Worm (Caenorhabditis elegans) whole organism, late embryonic: ENCODE data around the gene F41C3.7.

Experiments
- F13H6.1 ChIP-seq: sonication (generic microtip); optimal IDR thresholded peaks from 2 replicates; lab custom pipeline; 2016; ENCODE audit warnings: missing genetic modification characterization, missing compliant biosample characterization
- T23F11.4 ChIP-seq: fragments of 200-800 bp; sonication (Bioruptor generic); optimal IDR thresholded peaks from 2 replicates; lab custom pipeline; 2018; ENCODE audit warnings: mild to moderate bottlenecking, missing genetic modification characterization, missing compliant biosample characterization
- ama-1 ChIP-seq: fragments of 150-350 bp; optimal IDR thresholded peaks from 2 replicates; lab custom pipeline; 2014
- elt-4 ChIP-seq: sonication (generic microtip); optimal IDR thresholded peaks from 2 replicates; lab custom pipeline; 2016; ENCODE audit warnings: missing genetic modification characterization, missing compliant biosample characterization
- fkh-10 ChIP-seq: fragments of 150-350 bp; optimal IDR thresholded peaks from 2 replicates; lab custom pipeline; 2014; ENCODE audit warnings: missing biosample characterization, missing genetic modification reagents, missing genetic modification characterization
- hlh-6 ChIP-seq: sonication (generic microtip); optimal IDR thresholded peaks from 2 replicates; lab custom pipeline; 2016; ENCODE audit warnings: missing genotype, missing genetic modification characterization, missing compliant biosample characterization
- lin-11 ChIP-seq: fragments of 200-800 bp; sonication (Bioruptor generic); optimal IDR thresholded peaks from 2 replicates; lab custom pipeline; 2018; ENCODE audit warnings: mild to moderate bottlenecking, missing genetic modification characterization, missing compliant biosample characterization
- mec-3 ChIP-seq: sonication (generic microtip); optimal IDR thresholded peaks from 2 replicates; lab custom pipeline; 2016; ENCODE audit warnings: borderline replicate concordance, missing genetic modification characterization, missing compliant biosample characterization
- nhr-11 ChIP-seq: fragments of 150-350 bp; optimal IDR thresholded peaks from 2 replicates; lab custom pipeline; 2014; ENCODE audit warnings: missing biosample characterization, missing genetic modification characterization
- pag-3 ChIP-seq: sonication (generic microtip); optimal IDR thresholded peaks from 2 replicates; lab custom pipeline; 2016; ENCODE audit warnings: missing compliant biosample characterization, missing genetic modification characterization, borderline replicate concordance
- pha-4 ChIP-seq: fragments of 150-350 bp; optimal IDR thresholded peaks from 2 replicates; lab custom pipeline; 2018; ENCODE audit warnings: missing biosample characterization, missing genetic modification reagents, missing genetic modification characterization
- sox-4 ChIP-seq: sonication (generic microtip); optimal IDR thresholded peaks from 2 replicates; lab custom pipeline; 2017; ENCODE audit warnings: mild to moderate bottlenecking, missing genetic modification characterization, inconsistent platforms, missing compliant biosample characterization
- tbx-2 ChIP-seq: sonication (generic microtip); optimal IDR thresholded peaks from 2 replicates; lab custom pipeline; 2016; ENCODE audit warnings: missing genetic modification characterization, missing compliant biosample characterization
- unc-86 ChIP-seq: sonication (generic microtip); optimal IDR thresholded peaks from 2 replicates; lab custom pipeline; 2016; ENCODE audit warnings: missing genetic modification characterization, missing compliant biosample characterization

ce11 chrII:4773891-4774432 is 44.1 kb downstream of the F41C3.7 start, which contains the start of the genes F26G1.9 and F26G1.10:
- TF ChIP-seq unc-86 (tag; lab: Kevin White, UChicago) (no peak), elt-4 (tag; lab: Kevin White, UChicago) (no peak), mec-3 (no peak), pag-3 (tag; lab: Kevin White, UChicago) (no peak), fkh-10 (GFP tag; lab: Kevin White, UChicago) (no peak), nhr-11 (tag; lab: Kevin White, UChicago) (no peak), ama-1 (lab: Kevin White, UChicago) (no peak), pha-4 (no peak), sox-4 (tag; lab: Kevin White, UChicago) (no peak), F13H6.1 (tag; lab: Kevin White, UChicago) (no peak), T23F11.4 (GFP tag; lab: Kevin White, UChicago) (no peak), tbx-2 (tag; lab: Kevin White, UChicago) (no peak), hlh-6 (no peak), lin-11 (tag; lab: Kevin White, UChicago) (no peak)
